Worm (Caenorhabditis elegans) whole organism, late embryonic: ENCODE measurements around the gene W06G6.10.

ENCODE experiments used
- C08G9.2 ChIP-seq: sonication (generic microtip); optimal IDR thresholded peaks from 2 replicates; lab custom pipeline; 2016; ENCODE audit warnings: mild to moderate bottlenecking, missing genetic modification characterization, moderate library complexity, missing compliant biosample characterization
- C38D4.7 ChIP-seq: fragments of 200-800 bp; sonication (Bioruptor generic); optimal IDR thresholded peaks from 2 replicates; lab custom pipeline; 2018; ENCODE audit warnings: mild to moderate bottlenecking, missing genetic modification characterization, moderate library complexity, missing compliant biosample characterization
- F13H6.1 ChIP-seq: sonication (generic microtip); optimal IDR thresholded peaks from 2 replicates; lab custom pipeline; 2016; ENCODE audit warnings: missing genetic modification characterization, missing compliant biosample characterization
- K02D7.2 ChIP-seq: sonication (generic microtip); optimal IDR thresholded peaks from 2 replicates; lab custom pipeline; 2017; ENCODE audit warnings: mild to moderate bottlenecking, missing genetic modification characterization, missing compliant biosample characterization
- K09A11.1 ChIP-seq: sonication (generic microtip); optimal IDR thresholded peaks from 2 replicates; lab custom pipeline; 2017; ENCODE audit warnings: antibody characterized with exemption, mild to moderate bottlenecking, missing genetic modification characterization, missing compliant biosample characterization; ENCODE audit not compliant: insufficient read depth
- Y22D7AL.16 ChIP-seq: sonication (generic microtip); optimal IDR thresholded peaks from 2 replicates; lab custom pipeline; 2016; ENCODE audit warnings: missing genetic modification characterization, missing compliant biosample characterization
- ceh-19 ChIP-seq: fragments of 200-800 bp; sonication (Bioruptor generic); optimal IDR thresholded peaks from 2 replicates; lab custom pipeline; 2018; ENCODE audit warnings: mild to moderate bottlenecking, missing genetic modification characterization, missing compliant biosample characterization
- ceh-31 ChIP-seq: sonication (generic microtip); optimal IDR thresholded peaks from 2 replicates; lab custom pipeline; 2016; ENCODE audit warnings: missing genetic modification characterization, missing compliant biosample characterization
- ceh-34 ChIP-seq: sonication (generic microtip); optimal IDR thresholded peaks from 2 replicates; lab custom pipeline; 2016; ENCODE audit warnings: mild to moderate bottlenecking, missing genetic modification characterization, missing compliant biosample characterization
- ceh-45 ChIP-seq: fragments of 200-800 bp; sonication (Bioruptor generic); IDR thresholded peaks from 2 replicates; pipeline ENCODE4 v1.3.6; 2022; ENCODE audit warnings: missing genetic modification reagents, missing genetic modification characterization, missing compliant biosample characterization
- ceh-6 ChIP-seq: fragments of 200-800 bp; sonication (Bioruptor generic); optimal IDR thresholded peaks from 2 replicates; lab custom pipeline; 2018; ENCODE audit warnings: mild to moderate bottlenecking, missing genetic modification characterization, missing compliant biosample characterization
- che-1 ChIP-seq: sonication (generic microtip); optimal IDR thresholded peaks from 2 replicates; lab custom pipeline; 2016; ENCODE audit warnings: mild to moderate bottlenecking, missing genetic modification characterization, missing compliant biosample characterization
- elt-2 ChIP-seq: sonication (generic microtip); optimal IDR thresholded peaks from 2 replicates; lab custom pipeline; 2016; ENCODE audit warnings: missing genetic modification reagents, missing genetic modification characterization, missing compliant biosample characterization
- ets-4 ChIP-seq: sonication (generic microtip); optimal IDR thresholded peaks from 2 replicates; lab custom pipeline; 2016; ENCODE audit warnings: missing genetic modification characterization, missing compliant biosample characterization
- gmeb-2 ChIP-seq: sonication (generic microtip); optimal IDR thresholded peaks from 2 replicates; lab custom pipeline; 2016; ENCODE audit warnings: missing genetic modification characterization, inconsistent platforms, missing compliant biosample characterization
- hlh-30 ChIP-seq: sonication (generic microtip); optimal IDR thresholded peaks from 2 replicates; lab custom pipeline; 2017; ENCODE audit warnings: antibody characterized with exemption, missing genetic modification characterization, missing compliant biosample characterization; ENCODE audit not compliant: insufficient read depth
- hlh-8 ChIP-seq: sonication (generic microtip); optimal IDR thresholded peaks from 2 replicates; lab custom pipeline; 2016; ENCODE audit warnings: missing genotype, missing genetic modification characterization, missing compliant biosample characterization
- lim-6 ChIP-seq: sonication (generic microtip); optimal IDR thresholded peaks from 2 replicates; lab custom pipeline; 2016; ENCODE audit warnings: missing genetic modification characterization, missing compliant biosample characterization
- mec-3 ChIP-seq: sonication (generic microtip); optimal IDR thresholded peaks from 2 replicates; lab custom pipeline; 2016; ENCODE audit warnings: borderline replicate concordance, missing genetic modification characterization, missing compliant biosample characterization
- nfya-1 ChIP-seq: sonication (generic microtip); optimal IDR thresholded peaks from 2 replicates; lab custom pipeline; 2017; ENCODE audit warnings: missing genetic modification characterization, mild to moderate bottlenecking, missing compliant biosample characterization, antibody characterized with exemption, moderate library complexity
- nhr-232 ChIP-seq: sonication (generic microtip); optimal IDR thresholded peaks from 2 replicates; lab custom pipeline; 2016; ENCODE audit warnings: missing genetic modification characterization, missing compliant biosample characterization
- pag-3 ChIP-seq: sonication (generic microtip); optimal IDR thresholded peaks from 2 replicates; lab custom pipeline; 2016; ENCODE audit warnings: missing compliant biosample characterization, missing genetic modification characterization, borderline replicate concordance
- pat-9 ChIP-seq: fragments of 200-800 bp; sonication (Bioruptor generic); optimal IDR thresholded peaks from 2 replicates; lab custom pipeline; 2018; ENCODE audit warnings: mild to moderate bottlenecking, missing genetic modification characterization, moderate library complexity, missing compliant biosample characterization
- pqm-1 ChIP-seq: sonication (generic microtip); optimal IDR thresholded peaks from 2 replicates; lab custom pipeline; 2016; ENCODE audit warnings: missing genetic modification characterization, missing compliant biosample characterization
- pros-1 ChIP-seq: fragments of 150-350 bp; optimal IDR thresholded peaks from 2 replicates; lab custom pipeline; 2014; ENCODE audit warnings: missing biosample characterization, missing genetic modification reagents, missing genetic modification characterization
- ref-2 ChIP-seq: sonication (generic microtip); optimal IDR thresholded peaks from 2 replicates; lab custom pipeline; 2016; ENCODE audit warnings: missing genetic modification characterization, missing compliant biosample characterization
- rnt-1 ChIP-seq: sonication (generic microtip); optimal IDR thresholded peaks from 2 replicates; lab custom pipeline; 2016; ENCODE audit warnings: missing genetic modification characterization, missing compliant biosample characterization
- sdc-2 ChIP-seq: sonication (generic microtip); optimal IDR thresholded peaks from 2 replicates; lab custom pipeline; 2016; ENCODE audit warnings: missing genotype, missing genetic modification characterization, missing compliant biosample characterization
- sox-4 ChIP-seq: sonication (generic microtip); optimal IDR thresholded peaks from 2 replicates; lab custom pipeline; 2017; ENCODE audit warnings: mild to moderate bottlenecking, missing genetic modification characterization, inconsistent platforms, missing compliant biosample characterization
- tbx-2 ChIP-seq: sonication (generic microtip); optimal IDR thresholded peaks from 2 replicates; lab custom pipeline; 2016; ENCODE audit warnings: missing genetic modification characterization, missing compliant biosample characterization
- unc-42 ChIP-seq: sonication (generic microtip); optimal IDR thresholded peaks from 2 replicates; lab custom pipeline; 2016; ENCODE audit warnings: missing genotype, missing genetic modification characterization, missing compliant biosample characterization
- unc-55 ChIP-seq: sonication (generic microtip); optimal IDR thresholded peaks from 2 replicates; lab custom pipeline; 2017; ENCODE audit warnings: missing biosample characterization, missing genetic modification reagents, missing genetic modification characterization
- ztf-16 ChIP-seq: sonication (generic microtip); optimal IDR thresholded peaks from 2 replicates; lab custom pipeline; 2017; ENCODE audit warnings: missing genetic modification characterization, missing compliant biosample characterization

W06G6.10 gene

DNA sequence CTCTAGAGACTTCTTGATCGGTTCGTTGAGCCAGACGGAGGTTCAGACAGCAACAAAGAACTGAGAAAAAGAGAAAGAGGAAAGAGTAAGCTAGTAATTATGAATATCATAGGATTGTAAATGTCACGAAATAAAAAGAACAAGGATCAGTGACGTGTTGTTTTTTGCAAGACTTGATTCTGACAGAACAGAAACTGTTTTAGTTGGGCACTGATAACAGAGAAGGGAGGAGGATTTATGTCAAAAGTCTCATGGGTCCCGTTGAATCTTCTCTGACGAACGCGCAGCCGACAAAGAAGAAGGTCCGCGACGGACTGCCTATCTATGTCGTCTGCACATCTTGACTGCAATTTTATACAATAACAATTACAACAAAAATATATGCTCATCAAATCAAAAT lies 46.4 kb downstream of the W06G6.10 start, which contains the start of gene T03E6.9:
TSS of gene T03E6.9 (minus strand) at position 101 of the 400 bp plus-strand sequence.
- TF ChIP-seq hlh-30 (tag; lab: Kevin White, UChicago): no peak
- TF ChIP-seq ets-4: no peak
- TF ChIP-seq ref-2 (tag; lab: Kevin White, UChicago): no peak
- TF ChIP-seq hlh-8: no peak
- no peak for TF ChIP-seq F13H6.1
- TF ChIP-seq ztf-16 (tag; lab: Kevin White, UChicago): no peak
- TF ChIP-seq K09A11.1 (tag; lab: Kevin White, UChicago): no peak
- TF ChIP-seq ceh-6 (GFP tag; lab: Kevin White, UChicago): no peak
- no peak for TF ChIP-seq ceh-19 (GFP tag; lab: Kevin White, UChicago)
- TF ChIP-seq mec-3 (tag; lab: Kevin White, UChicago): no peak
- TF ChIP-seq sdc-2 (tag; lab: Kevin White, UChicago): no peak
- TF ChIP-seq unc-55: no peak
- no peak for TF ChIP-seq C38D4.7 (GFP tag; lab: Kevin White, UChicago)
- no peak for TF ChIP-seq C08G9.2 (tag; lab: Kevin White, UChicago)
- no peak for TF ChIP-seq K02D7.2 (tag; lab: Kevin White, UChicago)
- TF ChIP-seq rnt-1 (tag; lab: Kevin White, UChicago): no peak
- no peak for TF ChIP-seq tbx-2 (tag; lab: Kevin White, UChicago)
- TF ChIP-seq nfya-1 (tag; lab: Kevin White, UChicago): no peak
- no peak for TF ChIP-seq unc-42

DNA sequence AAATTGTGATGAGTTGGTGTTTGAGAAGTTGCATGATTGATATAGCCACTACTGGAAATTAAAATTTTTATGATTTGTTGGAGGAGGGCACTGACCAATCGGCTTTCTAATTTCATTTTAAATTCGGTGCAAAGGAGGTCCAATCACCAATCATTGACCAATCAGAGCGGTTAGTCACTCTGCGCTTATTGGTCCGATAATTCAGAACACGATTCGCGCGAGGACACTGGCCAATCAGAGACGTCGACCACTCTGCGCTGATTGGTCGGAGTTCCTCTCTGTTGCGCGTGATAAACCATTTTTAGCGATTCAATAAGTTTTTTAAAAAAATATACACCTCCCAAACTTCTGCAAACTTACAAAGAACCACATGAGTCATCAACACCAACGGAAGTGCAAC lies 47.2 kb downstream of the W06G6.10 start:
- no peak for TF ChIP-seq ceh-34 (tag; lab: Kevin White, UChicago)
- TF ChIP-seq pag-3: no peak
- peak; percentile 64 for TF ChIP-seq nfya-1 (tag; lab: Kevin White, UChicago)
- TF ChIP-seq C08G9.2 (tag; lab: Kevin White, UChicago): no peak
- TF ChIP-seq K02D7.2 (tag; lab: Kevin White, UChicago): no peak
- no peak for TF ChIP-seq F13H6.1
- no peak for TF ChIP-seq lim-6
- TF ChIP-seq C38D4.7 (GFP tag; lab: Kevin White, UChicago): no peak

DNA sequence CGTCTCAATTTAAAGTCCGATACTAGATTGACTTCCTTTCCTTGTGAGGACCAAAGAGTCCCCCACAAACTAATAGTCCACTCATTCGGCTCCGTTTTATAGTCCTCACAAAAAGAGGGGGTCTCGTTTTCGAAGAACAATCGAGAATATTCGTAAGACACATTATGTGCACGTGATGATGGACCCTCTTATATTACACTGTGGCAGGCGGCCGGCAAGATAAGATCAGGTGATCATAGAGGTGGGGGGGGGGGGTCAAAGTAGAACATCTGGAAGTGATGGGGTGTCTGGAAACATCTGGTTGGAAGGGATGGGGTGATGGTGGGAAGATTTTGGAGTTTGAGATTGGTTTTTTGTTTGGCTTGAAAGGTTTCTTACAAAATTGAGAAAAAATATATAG lies 48.6 kb downstream of the W06G6.10 start:
- TF ChIP-seq ceh-31 (tag; lab: Kevin White, UChicago) (no peak), nhr-232 (tag; lab: Kevin White, UChicago) (no peak), pros-1 (no peak), K02D7.2 (tag; lab: Kevin White, UChicago) (no peak), hlh-30 (tag; lab: Kevin White, UChicago) (peak; percentile 84), pqm-1 (tag; lab: Kevin White, UChicago) (no peak), ceh-45 (GFP tag; lab: Robert Waterston, UW) (no peak), che-1 (tag; lab: Kevin White, UChicago) (no peak), gmeb-2 (no peak), elt-2 (no peak), C08G9.2 (tag; lab: Kevin White, UChicago) (no peak), Y22D7AL.16 (tag; lab: Kevin White, UChicago) (no peak), rnt-1 (tag; lab: Kevin White, UChicago) (peak; percentile 13), sox-4 (tag; lab: Kevin White, UChicago) (no peak), pat-9 (tag; lab: Kevin White, UChicago) (peak; percentile 5), hlh-8 (peak; percentile 28), ceh-34 (tag; lab: Kevin White, UChicago) (no peak)
